Worm (Caenorhabditis elegans) whole organism, L2 larva: ENCODE results near the gene R05G6.3.
A peak's percentile ranks its signal among the peaks of the same experiment; 100 is the strongest.

Experiments
- C34F6.9 ChIP-seq: fragments of 150-350 bp; optimal IDR thresholded peaks from 2 replicates; lab custom pipeline; 2014; ENCODE audit warnings: missing biosample characterization, missing genetic modification characterization
- F13H6.1 ChIP-seq: sonication (generic microtip); optimal IDR thresholded peaks from 2 replicates; lab custom pipeline; 2016; ENCODE audit warnings: missing genetic modification characterization, missing compliant biosample characterization
- Y55F3AM.14 ChIP-seq: fragments of 200-800 bp; sonication (Bioruptor generic); optimal IDR thresholded peaks from 2 replicates; lab custom pipeline; 2018; ENCODE audit warnings: mild to moderate bottlenecking, missing genetic modification characterization, missing compliant biosample characterization
- alr-1 ChIP-seq: fragments of 150-350 bp; optimal IDR thresholded peaks from 2 replicates; lab custom pipeline; 2014; ENCODE audit warnings: missing biosample characterization, missing genetic modification characterization
- aly-2 ChIP-seq: fragments of 150-350 bp; optimal IDR thresholded peaks from 2 replicates; lab custom pipeline; 2014; ENCODE audit warnings: missing biosample characterization, missing genetic modification characterization
- ama-1 ChIP-seq: fragments of 150-350 bp; optimal IDR thresholded peaks from 2 replicates; lab custom pipeline; 2018; ENCODE audit warnings: inconsistent platforms
- blmp-1 ChIP-seq: sonication (generic microtip); optimal IDR thresholded peaks from 2 replicates; lab custom pipeline; 2017; ENCODE audit warnings: missing genetic modification characterization, mild to moderate bottlenecking, missing compliant biosample characterization, antibody characterized with exemption, moderate library complexity; ENCODE audit not compliant: insufficient read depth
- ceh-16 ChIP-seq: fragments of 150-350 bp; optimal IDR thresholded peaks from 2 replicates; lab custom pipeline; 2014; ENCODE audit warnings: missing biosample characterization, missing genetic modification characterization
- dmd-4 ChIP-seq: sonication (generic microtip); optimal IDR thresholded peaks from 2 replicates; lab custom pipeline; 2017; ENCODE audit warnings: missing biosample characterization, missing genetic modification characterization
- elt-1 ChIP-seq: fragments of 150-350 bp; optimal IDR thresholded peaks from 2 replicates; lab custom pipeline; 2014; ENCODE audit warnings: missing biosample characterization, missing genetic modification characterization
- elt-3 ChIP-seq: sonication (generic microtip); optimal IDR thresholded peaks from 2 replicates; lab custom pipeline; 2017; ENCODE audit warnings: missing biosample characterization, missing genetic modification characterization
- gmeb-1 ChIP-seq: fragments of 150-350 bp; optimal IDR thresholded peaks from 2 replicates; lab custom pipeline; 2014; ENCODE audit warnings: missing biosample characterization, missing genetic modification characterization
- lin-11 ChIP-seq: fragments of 150-350 bp; sonication (generic microtip); optimal IDR thresholded peaks from 2 replicates; lab custom pipeline; 2014; ENCODE audit warnings: missing biosample characterization, missing genetic modification characterization, inconsistent platforms, mixed read lengths
- lin-13 ChIP-seq: fragments of 150-350 bp; optimal IDR thresholded peaks from 2 replicates; lab custom pipeline; 2014; ENCODE audit warnings: missing biosample characterization, missing genetic modification reagents, missing genetic modification characterization
- lin-39 ChIP-seq: fragments of 150-350 bp; optimal IDR thresholded peaks from 2 replicates; lab custom pipeline; 2014; ENCODE audit warnings: missing biosample characterization, missing genetic modification reagents, missing genetic modification characterization
- lsy-2 ChIP-seq, 2 experiments: fragments of 150-350 bp in 1 of 2; sonication (generic microtip) in 1 of 2; optimal IDR thresholded peaks; 2 replicates each; lab custom pipeline; 2014 to 2017; ENCODE audit warnings: missing biosample characterization in 2 of 2, missing genetic modification characterization in 2 of 2
- mab-5 ChIP-seq: fragments of 150-350 bp; optimal IDR thresholded peaks from 2 replicates; lab custom pipeline; 2014; ENCODE audit warnings: missing biosample characterization, missing genetic modification characterization
- mdl-1 ChIP-seq, 2 experiments: fragments of 150-350 bp in 1 of 2; sonication (generic microtip) in 1 of 2; optimal IDR thresholded peaks; 2 replicates each; lab custom pipeline; 2017; ENCODE audit warnings: missing biosample characterization in 2 of 2, missing genetic modification characterization in 2 of 2
- nhr-10 ChIP-seq: sonication (generic microtip); optimal IDR thresholded peaks from 2 replicates; lab custom pipeline; 2017; ENCODE audit warnings: missing biosample characterization, missing genetic modification characterization
- nhr-11 ChIP-seq: fragments of 150-350 bp; optimal IDR thresholded peaks from 2 replicates; lab custom pipeline; 2014; ENCODE audit warnings: missing biosample characterization, missing genetic modification characterization
- nhr-21 ChIP-seq: fragments of 150-350 bp; optimal IDR thresholded peaks from 2 replicates; lab custom pipeline; 2014; ENCODE audit warnings: missing biosample characterization, missing genetic modification characterization
- nhr-237 ChIP-seq: fragments of 150-350 bp; optimal IDR thresholded peaks from 2 replicates; lab custom pipeline; 2014; ENCODE audit warnings: missing biosample characterization, missing genetic modification characterization
- nhr-77 ChIP-seq: fragments of 150-350 bp; optimal IDR thresholded peaks from 2 replicates; lab custom pipeline; 2014; ENCODE audit warnings: missing biosample characterization, missing genetic modification characterization
- peb-1 ChIP-seq: fragments of 150-350 bp; optimal IDR thresholded peaks from 2 replicates; lab custom pipeline; 2014; ENCODE audit warnings: missing biosample characterization, missing genetic modification characterization
- sma-9 ChIP-seq, 2 experiments: fragments of 150-350 bp in 1 of 2; sonication (generic microtip) in 1 of 2; optimal IDR thresholded peaks; 2 replicates each; lab custom pipeline; 2014 to 2016; ENCODE audit warnings: missing genetic modification characterization in 2 of 2, mild to moderate bottlenecking in 1 of 2, missing biosample characterization in 1 of 2, missing compliant biosample characterization in 1 of 2, missing genetic modification reagents in 1 of 2, moderate library complexity in 1 of 2
- snpc-4 ChIP-seq: fragments of 150-350 bp; optimal IDR thresholded peaks from 2 replicates; lab custom pipeline; 2014; ENCODE audit warnings: missing biosample characterization, missing genetic modification characterization
- unc-39 ChIP-seq: fragments of 150-350 bp; optimal IDR thresholded peaks from 2 replicates; lab custom pipeline; 2014; ENCODE audit warnings: missing biosample characterization, missing genetic modification characterization
- unc-55 ChIP-seq: fragments of 150-350 bp; sonication (generic microtip); optimal IDR thresholded peaks from 3 replicates; lab custom pipeline; 2014; ENCODE audit warnings: missing biosample characterization, missing genetic modification reagents, missing genetic modification characterization
- unc-62 ChIP-seq: fragments of 150-350 bp; optimal IDR thresholded peaks from 2 replicates; lab custom pipeline; 2014; ENCODE audit warnings: missing biosample characterization, missing genetic modification reagents, missing genetic modification characterization
- ztf-11 ChIP-seq: sonication (generic microtip); optimal IDR thresholded peaks from 2 replicates; lab custom pipeline; 2017; ENCODE audit warnings: missing biosample characterization, missing genetic modification characterization
- ztf-4 ChIP-seq: fragments of 150-350 bp; optimal IDR thresholded peaks from 2 replicates; lab custom pipeline; 2014; ENCODE audit warnings: missing biosample characterization, missing genetic modification characterization

The R05G6.3 gene

ce11 chrIV:7552958-7553553 is 36.7 kb downstream of the R05G6.3 start, which contains the start of gene dif-1 (continued):
- no peak for TF ChIP-seq lin-13 (GFP tag; lab: Kevin White, UChicago)
- peak; percentile 43 for TF ChIP-seq gmeb-1 (tag; lab: Kevin White, UChicago)
- no peak for TF ChIP-seq ztf-4 (tag; lab: Kevin White, UChicago)
- no peak for TF ChIP-seq nhr-77
- TF ChIP-seq elt-1 (tag; lab: Kevin White, UChicago): no peak
- TF ChIP-seq C34F6.9 (tag; lab: Kevin White, UChicago): peak; percentile 41
- no peak for TF ChIP-seq snpc-4 (tag; lab: Kevin White, UChicago)
- no peak for TF ChIP-seq ama-1 (lab: Kevin White, UChicago)
- no peak for TF ChIP-seq blmp-1
- no peak for TF ChIP-seq nhr-237 (tag; lab: Kevin White, UChicago)
- TF ChIP-seq lin-39 (tag; lab: Kevin White, UChicago): no peak
- no peak for TF ChIP-seq lin-11 (tag; lab: Kevin White, UChicago)
- TF ChIP-seq alr-1 (tag; lab: Kevin White, UChicago): no peak
- TF ChIP-seq mab-5 (tag; lab: Kevin White, UChicago): no peak
- no peak for TF ChIP-seq dmd-4 (tag; lab: Kevin White, UChicago)

- TF ChIP-seq peb-1: no peak
- TF ChIP-seq mdl-1 (tag; optimal IDR thresholded peaks at IDR 0.05; lab: Kevin White, UChicago): no peak
- no peak for TF ChIP-seq nhr-237 (tag; lab: Kevin White, UChicago)
- TF ChIP-seq nhr-21: peak; percentile 2
- no peak for TF ChIP-seq nhr-77
- peak in 1 of 2 experiments; percentile 4 for TF ChIP-seq lsy-2 (tag; optimal IDR thresholded peaks at IDR 0.05; lab: Kevin White, UChicago)
- TF ChIP-seq gmeb-1 (tag; lab: Kevin White, UChicago): no peak
- no peak for TF ChIP-seq Y55F3AM.14 (GFP tag; lab: Kevin White, UChicago)
- TF ChIP-seq C34F6.9 (tag; lab: Kevin White, UChicago): peak; percentile 43
- peak; percentile 53 for TF ChIP-seq unc-55 (GFP tag; lab: Kevin White, UChicago)
- TF ChIP-seq aly-2: no peak
- no peak for TF ChIP-seq ama-1 (lab: Kevin White, UChicago)
- TF ChIP-seq mab-5 (tag; lab: Kevin White, UChicago): no peak
- TF ChIP-seq, all 48 proteins: peak for 4
These were observed 38.0 kb downstream of the R05G6.3 start, which contains the start of gene F49E8.6 for ce11 chrIV:7554351-7554750. F49E8.6 (minus strand) TSS chrIV:7554667.

DNA sequence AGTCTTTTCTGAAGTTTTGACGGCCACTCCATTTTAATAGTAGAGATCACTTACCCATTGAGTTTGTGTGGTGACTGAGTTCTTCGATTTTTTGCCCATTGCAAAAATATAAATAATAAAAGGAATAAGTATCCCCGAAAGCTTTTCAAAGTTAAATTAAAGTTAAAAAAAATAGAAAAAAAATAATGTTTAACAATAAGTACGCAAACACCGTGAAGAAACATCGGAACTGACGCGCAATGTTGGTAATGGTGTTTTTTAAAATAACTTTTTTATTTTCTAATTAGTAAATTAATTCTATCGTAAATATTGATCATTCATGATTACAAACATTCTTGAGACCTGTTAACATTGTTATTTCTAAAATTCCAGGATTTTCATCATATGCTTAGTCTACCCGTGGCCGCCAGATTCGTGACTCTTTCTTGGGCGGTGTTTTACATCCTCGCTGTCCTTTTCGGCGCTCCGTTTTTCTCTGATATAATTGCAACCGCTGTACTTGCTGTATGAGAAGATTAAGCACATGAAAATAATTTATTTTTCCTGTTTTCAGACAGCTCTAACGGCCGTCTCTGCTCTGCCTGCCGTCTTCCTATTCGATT is 40.0 kb downstream of the R05G6.3 start, which contains the start of the genes F49E8.7, F49E8.8 and nprl-2:
TSS of gene F49E8.7 (minus strand) at position 101 of the 602 bp plus-strand sequence.
TSS of gene F49E8.8 (plus strand) at position 373 of the 602 bp plus-strand sequence.
TSS of gene nprl-2 (plus strand) at position 552 of the 602 bp plus-strand sequence.
- no peak for TF ChIP-seq nhr-77
- TF ChIP-seq C34F6.9 (tag; lab: Kevin White, UChicago): peak; percentile 7

- TF ChIP-seq nhr-77: no peak
- no peak for TF ChIP-seq F13H6.1 (tag; lab: Kevin White, UChicago)
- no peak for TF ChIP-seq sma-9 (GFP tag; optimal IDR thresholded peaks at IDR 0.05; lab: Kevin White, UChicago)
- no peak for TF ChIP-seq sma-9 (tag; optimal IDR thresholded peaks at IDR 0.05; lab: Kevin White, UChicago)
- no peak for TF ChIP-seq blmp-1
- no peak for TF ChIP-seq dmd-4 (tag; lab: Kevin White, UChicago)
- TF ChIP-seq unc-62 (GFP tag; lab: Kevin White, UChicago): no peak
- no peak for TF ChIP-seq nhr-11 (tag; lab: Kevin White, UChicago)
- TF ChIP-seq ceh-16 (tag; lab: Kevin White, UChicago): no peak
- TF ChIP-seq nhr-237 (tag; lab: Kevin White, UChicago): no peak
- TF ChIP-seq ztf-4 (tag; lab: Kevin White, UChicago): no peak
- TF ChIP-seq elt-3 (tag; lab: Kevin White, UChicago): no peak
- no peak for TF ChIP-seq nhr-21
- no peak for TF ChIP-seq snpc-4 (tag; lab: Kevin White, UChicago)
- no peak for TF ChIP-seq nhr-10 (tag; lab: Kevin White, UChicago)
These were observed 42.3 kb downstream of the R05G6.3 start for ce11 chrIV:7558653-7559052.

DNA sequence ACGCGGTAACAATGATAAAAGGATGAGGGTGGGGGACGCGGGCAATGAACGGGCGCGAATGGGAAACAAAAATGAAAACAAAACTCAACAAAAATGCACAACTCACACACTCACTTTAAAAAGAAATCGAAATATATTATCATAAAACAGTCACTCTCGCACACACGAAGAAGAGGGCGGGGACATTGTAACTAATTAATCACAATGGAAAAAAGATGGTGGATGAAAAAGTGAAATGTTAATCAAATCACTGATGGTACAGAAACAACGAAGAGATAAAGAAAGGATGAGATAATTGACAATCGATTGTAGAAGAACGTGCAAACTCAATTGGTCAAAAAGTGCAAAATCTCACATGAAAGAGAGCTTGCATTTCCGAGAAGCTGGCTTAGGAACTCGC is 42.9 kb downstream of the R05G6.3 start:
- TF ChIP-seq aly-2 (no peak), C34F6.9 (tag; lab: Kevin White, UChicago) (no peak), unc-39 (no peak), ztf-4 (tag; lab: Kevin White, UChicago) (no peak), nhr-10 (tag; lab: Kevin White, UChicago) (no peak), nhr-237 (tag; lab: Kevin White, UChicago) (no peak), Y55F3AM.14 (GFP tag; lab: Kevin White, UChicago) (no peak), ztf-11 (tag; lab: Kevin White, UChicago) (no peak), sma-9 (GFP tag; optimal IDR thresholded peaks at IDR 0.05; lab: Kevin White, UChicago) (no peak), sma-9 (tag; optimal IDR thresholded peaks at IDR 0.05; lab: Kevin White, UChicago) (no peak)
